Worm (Caenorhabditis elegans): ENCODE results near the gene srx-32.

srx-32 gene

DNA sequence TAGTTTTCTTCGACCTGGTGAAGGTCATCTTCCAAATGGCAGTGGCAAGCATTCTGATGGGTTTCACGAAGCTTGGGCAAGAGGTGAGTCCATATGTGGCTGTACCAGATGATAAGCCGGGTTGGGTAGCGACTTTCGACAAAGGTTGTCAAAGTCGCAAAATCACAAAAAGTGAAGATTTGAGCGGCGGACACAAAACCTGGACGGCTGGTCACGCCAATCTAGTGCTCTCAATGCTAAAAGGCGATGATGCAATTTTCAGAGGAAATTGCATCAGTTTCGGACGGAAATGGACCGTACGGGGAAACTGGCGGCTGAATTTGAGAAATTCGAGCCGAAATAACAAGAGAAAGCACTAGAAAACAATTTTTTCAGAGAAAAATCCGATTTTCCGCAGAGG is 23.3 kb downstream of the srx-32 start:
- no peak for TF ChIP-seq D1046.2 (GFP tag; IDR thresholded peaks at IDR 0.05)

DNA sequence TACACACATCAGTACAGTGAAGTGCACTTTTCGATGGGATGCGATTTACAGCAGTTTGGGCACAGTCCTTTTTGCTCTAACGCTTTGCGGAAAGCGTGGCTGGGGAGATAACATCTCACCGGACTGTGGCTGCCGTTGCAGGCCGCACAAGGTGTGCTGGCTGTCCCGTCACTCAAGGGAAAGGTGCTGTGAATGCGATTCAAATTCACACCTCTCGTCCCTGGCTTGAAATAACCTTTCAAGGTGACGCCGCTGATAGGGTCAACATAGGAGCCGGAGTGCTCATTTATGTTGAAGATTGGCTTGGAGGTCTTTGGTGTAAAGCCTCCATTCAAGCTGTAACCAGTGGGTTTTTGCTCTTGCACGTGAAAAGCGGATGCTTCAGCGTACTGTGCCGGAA is 26.4 kb downstream of the srx-32 start:
- TF ChIP-seq snpc-4 (tag; optimal IDR thresholded peaks at IDR 0.05) (no peak), aha-1 (tag) (peak; percentile 81)

DNA sequence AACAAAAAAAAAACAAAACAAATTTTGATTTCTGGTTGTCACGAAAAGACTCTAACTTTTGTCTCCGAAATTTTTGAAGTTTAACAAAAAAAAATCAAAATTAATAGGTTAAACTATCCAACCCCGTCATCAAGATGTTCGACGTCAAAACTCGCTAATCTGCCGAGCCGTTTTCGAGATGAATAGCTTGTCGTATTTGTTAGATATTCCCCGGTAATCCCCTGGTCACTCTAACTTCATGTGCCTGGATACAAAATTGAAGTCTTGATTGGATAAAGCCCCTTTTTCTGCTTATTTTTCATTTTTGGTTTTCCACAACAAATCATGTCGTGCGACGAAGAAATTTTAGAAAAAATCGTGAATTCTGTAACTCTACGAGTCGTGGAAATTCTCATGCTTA is 38.1 kb downstream of the srx-32 start, which contains the start of gene srab-16:
Gene srab-16 (plus strand): TSS at position 301 of the 400 bp plus-strand sequence.
- TF ChIP-seq nhr-11 (tag; optimal IDR thresholded peaks at IDR 0.05) (no peak), dmd-6 (GFP tag; IDR thresholded peaks at IDR 0.05) (no peak), nhr-28 (tag; optimal IDR thresholded peaks at IDR 0.05) (no peak), nhr-237 (tag; optimal IDR thresholded peaks at IDR 0.05) (no peak), F49E8.2 (tag; optimal IDR thresholded peaks at IDR 0.05; ENCODE audit: borderline replicate concordance) (no peak), lin-29 (GFP tag; IDR thresholded peaks at IDR 0.05) (no peak), hlh-11 (tag; optimal IDR thresholded peaks at IDR 0.05) (no peak), ceh-62 (tag; optimal IDR thresholded peaks at IDR 0.05) (no peak), zip-11 (GFP tag; IDR thresholded peaks at IDR 0.05) (no peak), dve-1 (tag; optimal IDR thresholded peaks at IDR 0.05; ENCODE audit: insufficient read depth) (no peak), zfp-2 (tag; optimal IDR thresholded peaks at IDR 0.05) (no peak), F37D6.2 (tag; optimal IDR thresholded peaks at IDR 0.05) (no peak), lin-39 (tag; optimal IDR thresholded peaks at IDR 0.05) (no peak), php-3 (GFP tag; IDR thresholded peaks at IDR 0.05) (no peak), nhr-42 (GFP tag; IDR thresholded peaks at IDR 0.05) (no peak), D1046.2 (GFP tag; IDR thresholded peaks at IDR 0.05) (no peak), nhr-48 (tag; optimal IDR thresholded peaks at IDR 0.05) (no peak)

DNA sequence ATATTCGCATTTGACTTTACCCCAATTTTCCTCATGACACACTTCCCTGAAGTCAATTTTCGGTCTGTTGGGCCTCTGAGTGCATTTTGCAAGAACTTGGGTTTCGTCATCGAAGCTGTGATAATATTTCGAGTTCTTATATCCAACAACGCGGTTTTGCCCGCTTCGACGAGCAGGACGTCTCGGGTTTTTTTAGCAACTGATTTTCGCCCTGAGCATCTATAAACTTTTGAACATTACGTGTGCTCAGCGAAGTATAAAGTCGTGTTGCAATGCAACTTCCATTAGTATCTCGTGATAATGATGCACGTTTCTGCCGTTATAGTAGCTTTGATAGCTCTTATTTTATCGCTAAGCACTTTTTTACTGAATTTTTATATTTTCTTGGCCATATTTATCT is 40.5 kb downstream of the srx-32 start, which contains the start of gene srbc-60:
Gene srbc-60 (plus strand): TSS at position 301 of the 400 bp plus-strand sequence.
- TF ChIP-seq spr-1 (tag; optimal IDR thresholded peaks at IDR 0.05) (no peak), set-16 (GFP tag; IDR thresholded peaks at IDR 0.05) (no peak), nhr-102 (tag; optimal IDR thresholded peaks at IDR 0.05) (no peak), rbr-2 (tag; optimal IDR thresholded peaks at IDR 0.05) (no peak), ceh-28 (tag; optimal IDR thresholded peaks at IDR 0.05) (no peak), gei-8 (GFP tag; optimal IDR thresholded peaks at IDR 0.05) (no peak)

DNA sequence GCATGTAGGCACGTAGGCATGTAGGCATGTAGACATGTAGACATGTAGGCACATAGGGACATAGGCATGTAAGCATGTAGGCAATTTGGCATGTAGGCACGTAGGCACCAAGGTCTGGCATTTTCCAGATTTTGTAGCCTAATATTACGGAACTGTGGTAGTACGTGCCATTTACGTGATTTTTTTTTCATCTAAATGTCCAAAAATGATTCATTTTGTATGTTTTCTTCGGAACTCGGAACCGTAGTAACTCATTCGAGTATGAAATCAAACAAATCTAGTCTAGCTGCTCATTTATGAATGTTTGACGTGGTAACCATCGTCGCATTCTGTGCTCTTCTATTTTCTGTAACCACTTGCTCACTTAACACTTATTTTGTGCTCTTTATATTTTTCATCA is 42.2 kb downstream of the srx-32 start, which contains the start of gene srbc-59:
Gene srbc-59 (plus strand): TSS at position 301 of the 400 bp plus-strand sequence.
- no peak for TF ChIP-seq Y105C5A.15 (GFP tag; IDR thresholded peaks at IDR 0.05)
- no peak for TF ChIP-seq skn-1 (tag; optimal IDR thresholded peaks at IDR 0.05)
- no peak for TF ChIP-seq unc-39 (tag; optimal IDR thresholded peaks at IDR 0.05)
- no peak for TF ChIP-seq nhr-25 (tag; optimal IDR thresholded peaks at IDR 0.05; ENCODE audit: borderline replicate concordance, insufficient read depth)
- TF ChIP-seq ztf-11 (tag; optimal IDR thresholded peaks at IDR 0.05): no peak
- TF ChIP-seq F26F4.8 (GFP tag; conservative IDR thresholded peaks at IDR 0.05): no peak
- TF ChIP-seq ces-1 (GFP tag; optimal IDR thresholded peaks at IDR 0.05): no peak
- TF ChIP-seq mdt-29 (GFP tag; IDR thresholded peaks at IDR 0.05): no peak
- no peak for TF ChIP-seq daf-16 (GFP tag; optimal IDR thresholded peaks at IDR 0.05)
- no peak for TF ChIP-seq daf-16 (tag; optimal IDR thresholded peaks at IDR 0.05)
- no peak for TF ChIP-seq set-16 (GFP tag; IDR thresholded peaks at IDR 0.05)
- no peak for TF ChIP-seq mxl-3 (GFP tag; optimal IDR thresholded peaks at IDR 0.05)
